Fruit fly (Drosophila melanogaster) whole organism, prepupa: ENCODE results near the gene CG8539.

ENCODE experiments used
- CG15336 ChIP-seq: fragments of 200-800 bp; sonication (Bioruptor generic); IDR thresholded peaks from 2 replicates; pipeline ENCODE4 v1.3.6; 2022; ENCODE audit warnings: missing biosample characterization, missing genetic modification characterization
- CG16779 ChIP-seq: fragments of 200-800 bp; sonication (Bioruptor generic); optimal IDR thresholded peaks from 3 replicates; lab custom pipeline; 2017; ENCODE audit warnings: missing biosample characterization, mild to moderate bottlenecking, missing genetic modification characterization
- CG4318 ChIP-seq: fragments of 200-800 bp; sonication (Bioruptor generic); optimal IDR thresholded peaks from 3 replicates; lab custom pipeline; 2017; ENCODE audit warnings: missing biosample characterization, mild to moderate bottlenecking, missing genetic modification characterization
- CG6276 ChIP-seq: fragments of 200-800 bp; sonication (Bioruptor generic); optimal IDR thresholded peaks from 2 replicates; lab custom pipeline; 2017; ENCODE audit warnings: missing biosample characterization, mild to moderate bottlenecking, missing genetic modification characterization
- CG8119 ChIP-seq: fragments of 200-800 bp; sonication (Bioruptor generic); IDR thresholded peaks from 3 replicates; pipeline ENCODE4 v1.3.6; 2022; ENCODE audit warnings: missing biosample characterization, missing genetic modification characterization
- Eip93F ChIP-seq: fragments of 200-800 bp; sonication (Bioruptor generic); optimal IDR thresholded peaks from 2 replicates; lab custom pipeline; 2016; ENCODE audit warnings: missing biosample characterization, mild to moderate bottlenecking, missing genetic modification characterization
- Ets21C ChIP-seq: fragments of 200-800 bp; sonication (Bioruptor generic); optimal IDR thresholded peaks from 3 replicates; lab custom pipeline; 2016; ENCODE audit warnings: missing biosample characterization, missing genetic modification characterization
- Gug ChIP-seq: fragments of 200-800 bp; sonication (Bioruptor generic); IDR thresholded peaks from 2 replicates; pipeline ENCODE4 v1.3.6; 2022; ENCODE audit warnings: missing biosample characterization, missing genetic modification characterization
- OdsH ChIP-seq: fragments of 200-800 bp; sonication (Bioruptor generic); optimal IDR thresholded peaks from 3 replicates; lab custom pipeline; 2016; ENCODE audit warnings: missing biosample characterization, missing genetic modification characterization
- topi ChIP-seq: fragments of 200-800 bp; sonication (Bioruptor generic); optimal IDR thresholded peaks from 3 replicates; lab custom pipeline; 2016; ENCODE audit warnings: missing biosample characterization, missing genetic modification characterization
- vri ChIP-seq: fragments of 200-800 bp; sonication (Bioruptor generic); optimal IDR thresholded peaks from 3 replicates; lab custom pipeline; 2016; ENCODE audit warnings: missing biosample characterization, mild to moderate bottlenecking, missing genetic modification characterization

dm6 chr3L:7450553-7450952 is 48.1 kb downstream of the CG8539 start, which contains the start of gene CG33278:
- TF ChIP-seq CG15336 (GFP tag; lab: Robert Waterston, UW) (no peak), Gug (GFP tag; lab: Robert Waterston, UW) (no peak), CG4318 (GFP tag; lab: Kevin White, UChicago) (no peak), Eip93F (no peak), CG8119 (GFP tag; lab: Robert Waterston, UW) (no peak), Ets21C (GFP tag; lab: Kevin White, UChicago) (no peak), vri (GFP tag; lab: Kevin White, UChicago) (no peak), OdsH (GFP tag; lab: Kevin White, UChicago) (no peak), topi (GFP tag; lab: Kevin White, UChicago) (no peak), CG6276 (GFP tag; lab: Kevin White, UChicago) (no peak), CG16779 (tag; lab: Kevin White, UChicago) (no peak)
